Worm (Caenorhabditis elegans) whole organism, early embryonic: ENCODE data around the gene K08C7.4.

ENCODE experiments used
- B0310.2 ChIP-seq: sonication (generic microtip); optimal IDR thresholded peaks from 2 replicates; lab custom pipeline; 2016; ENCODE audit warnings: mild to moderate bottlenecking, missing genetic modification characterization, missing compliant biosample characterization
- F13C5.2 ChIP-seq: sonication (generic microtip); optimal IDR thresholded peaks from 2 replicates; lab custom pipeline; 2017; ENCODE audit warnings: mild to moderate bottlenecking, missing genetic modification characterization, inconsistent platforms, missing compliant biosample characterization
- aly-1 ChIP-seq: sonication (generic microtip); optimal IDR thresholded peaks from 2 replicates; lab custom pipeline; 2016; ENCODE audit warnings: missing genetic modification characterization, missing compliant biosample characterization
- ama-1 ChIP-seq: fragments of 150-350 bp; optimal IDR thresholded peaks from 2 replicates; lab custom pipeline; 2014
- ceh-13 ChIP-seq: fragments of 200-800 bp; sonication (Bioruptor generic); optimal IDR thresholded peaks from 2 replicates; lab custom pipeline; 2018; ENCODE audit warnings: mild to moderate bottlenecking, missing genetic modification characterization, missing compliant biosample characterization
- ceh-36 ChIP-seq: sonication (generic microtip); optimal IDR thresholded peaks from 2 replicates; lab custom pipeline; 2016; ENCODE audit warnings: missing genetic modification characterization, inconsistent platforms, missing compliant biosample characterization
- ets-7 ChIP-seq: sonication (generic microtip); optimal IDR thresholded peaks from 2 replicates; lab custom pipeline; 2016; ENCODE audit warnings: missing genotype, missing genetic modification characterization, missing compliant biosample characterization
- flt-1 ChIP-seq: fragments of 200-800 bp; sonication (Bioruptor generic); IDR thresholded peaks from 2 replicates; pipeline ENCODE4 v1.3.6; 2022; ENCODE audit warnings: missing genetic modification characterization, missing compliant biosample characterization
- hmbx-1 ChIP-seq: sonication (generic microtip); optimal IDR thresholded peaks from 2 replicates; lab custom pipeline; 2016; ENCODE audit warnings: mild to moderate bottlenecking, missing genetic modification characterization, missing compliant biosample characterization
- hmg-4 ChIP-seq: fragments of 200-800 bp; sonication (Bioruptor generic); optimal IDR thresholded peaks from 2 replicates; lab custom pipeline; 2018; ENCODE audit warnings: mild to moderate bottlenecking, missing genetic modification characterization, missing compliant biosample characterization
- hnd-1 ChIP-seq: sonication (generic microtip); optimal IDR thresholded peaks from 2 replicates; lab custom pipeline; 2016; ENCODE audit warnings: missing genetic modification characterization, missing compliant biosample characterization
- pes-1 ChIP-seq: fragments of 200-800 bp; sonication (Bioruptor generic); IDR thresholded peaks from 2 replicates; pipeline ENCODE4 v1.3.6; 2022; ENCODE audit warnings: missing genetic modification reagents, missing genetic modification characterization, missing compliant biosample characterization
- scrt-1 ChIP-seq: fragments of 200-800 bp; sonication (Bioruptor generic); IDR thresholded peaks from 2 replicates; pipeline ENCODE4 v1.3.6; 2022; ENCODE audit warnings: missing genetic modification characterization, missing compliant biosample characterization
- sea-1 ChIP-seq: fragments of 200-800 bp; sonication (Bioruptor generic); conservative IDR thresholded peaks from 2 replicates; pipeline ENCODE4 v1.3.6; 2022; ENCODE audit warnings: missing genetic modification characterization, missing compliant biosample characterization
- tbx-11 ChIP-seq: fragments of 200-800 bp; sonication (Bioruptor generic); IDR thresholded peaks from 2 replicates; pipeline ENCODE4 v1.3.6; 2022; ENCODE audit warnings: missing genetic modification characterization, missing compliant biosample characterization
- tbx-37 ChIP-seq: fragments of 200-800 bp; sonication (Bioruptor generic); conservative IDR thresholded peaks from 2 replicates; pipeline ENCODE4 v1.3.6; 2022; ENCODE audit warnings: missing genetic modification reagents, missing genetic modification characterization, missing compliant biosample characterization
- tra-4 ChIP-seq: sonication (generic microtip); optimal IDR thresholded peaks from 2 replicates; lab custom pipeline; 2017; ENCODE audit warnings: missing genetic modification characterization, missing compliant biosample characterization

The K08C7.4 gene

DNA sequence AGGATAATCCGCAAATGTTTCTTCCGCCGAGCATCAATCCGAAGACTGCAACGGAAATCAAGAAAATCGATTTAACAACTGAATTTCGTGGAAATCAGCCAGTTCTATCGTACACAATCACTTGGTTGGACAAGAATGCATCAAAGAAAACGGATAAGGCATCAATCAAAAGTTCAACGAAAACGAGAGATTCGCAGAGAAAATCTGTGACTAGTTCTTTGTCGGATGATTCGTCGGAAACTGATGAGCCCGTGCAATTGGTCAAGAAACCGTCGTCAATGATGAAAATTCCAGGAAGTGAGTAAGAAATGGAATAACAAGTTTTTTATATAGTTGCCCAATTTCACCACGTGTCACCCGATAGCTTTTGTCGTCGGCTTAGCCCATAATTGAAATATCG is 25.8 kb upstream of the K08C7.4 start, which contains the start of gene R102.6:
Gene R102.6, minus strand, starts transcription at position 101 of the 400 bp plus-strand sequence.
- TF ChIP-seq B0310.2 (no peak), ceh-13 (no peak), sea-1 (GFP tag; lab: Robert Waterston, UW) (no peak), hmbx-1 (tag; lab: Kevin White, UChicago) (no peak), scrt-1 (GFP tag; lab: Robert Waterston, UW) (no peak), ama-1 (lab: Kevin White, UChicago) (no peak), pes-1 (GFP tag; lab: Robert Waterston, UW) (no peak), tbx-11 (GFP tag; lab: Robert Waterston, UW) (no peak), flt-1 (no peak), tbx-37 (GFP tag; lab: Robert Waterston, UW) (no peak), aly-1 (no peak), ets-7 (tag; lab: Kevin White, UChicago) (no peak), ceh-36 (tag; lab: Kevin White, UChicago) (no peak), hnd-1 (tag; lab: Kevin White, UChicago) (no peak)

DNA sequence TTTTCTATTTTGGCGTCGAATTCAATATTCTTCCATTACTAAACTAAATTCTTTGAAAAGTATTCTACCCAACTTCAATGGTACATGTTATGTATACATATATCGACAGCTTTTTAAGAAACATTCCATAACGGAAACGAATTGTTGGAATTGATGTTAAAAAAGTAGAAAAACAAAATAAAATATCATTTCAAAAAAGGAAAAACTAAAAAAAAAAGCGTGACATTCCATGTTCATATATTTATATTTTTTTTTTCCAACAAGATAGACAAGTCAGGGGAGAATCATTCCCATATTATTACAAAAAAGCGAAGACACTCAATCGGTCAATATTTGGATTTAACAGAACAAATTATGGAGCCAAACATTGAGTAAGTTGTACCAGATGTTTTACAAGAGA is 24.9 kb upstream of the K08C7.4 start, which contains the start of gene R102.10:
Gene R102.10, plus strand, starts transcription at position 301 of the 400 bp plus-strand sequence.
- TF ChIP-seq flt-1 = no peak
- no peak for TF ChIP-seq hnd-1 (tag; lab: Kevin White, UChicago)
- TF ChIP-seq F13C5.2 (tag; lab: Kevin White, UChicago) = no peak
- no peak for TF ChIP-seq pes-1 (GFP tag; lab: Robert Waterston, UW)
- TF ChIP-seq hmg-4 (GFP tag; lab: Kevin White, UChicago) = no peak
- TF ChIP-seq tbx-11 (GFP tag; lab: Robert Waterston, UW) = no peak
- TF ChIP-seq tbx-37 (GFP tag; lab: Robert Waterston, UW) = no peak
- TF ChIP-seq ets-7 (tag; lab: Kevin White, UChicago) = no peak
- no peak for TF ChIP-seq ama-1 (lab: Kevin White, UChicago)
- no peak for TF ChIP-seq aly-1
- TF ChIP-seq hmbx-1 (tag; lab: Kevin White, UChicago) = no peak
- TF ChIP-seq tra-4 (tag; lab: Kevin White, UChicago) = no peak
- TF ChIP-seq scrt-1 (GFP tag; lab: Robert Waterston, UW) = no peak

DNA sequence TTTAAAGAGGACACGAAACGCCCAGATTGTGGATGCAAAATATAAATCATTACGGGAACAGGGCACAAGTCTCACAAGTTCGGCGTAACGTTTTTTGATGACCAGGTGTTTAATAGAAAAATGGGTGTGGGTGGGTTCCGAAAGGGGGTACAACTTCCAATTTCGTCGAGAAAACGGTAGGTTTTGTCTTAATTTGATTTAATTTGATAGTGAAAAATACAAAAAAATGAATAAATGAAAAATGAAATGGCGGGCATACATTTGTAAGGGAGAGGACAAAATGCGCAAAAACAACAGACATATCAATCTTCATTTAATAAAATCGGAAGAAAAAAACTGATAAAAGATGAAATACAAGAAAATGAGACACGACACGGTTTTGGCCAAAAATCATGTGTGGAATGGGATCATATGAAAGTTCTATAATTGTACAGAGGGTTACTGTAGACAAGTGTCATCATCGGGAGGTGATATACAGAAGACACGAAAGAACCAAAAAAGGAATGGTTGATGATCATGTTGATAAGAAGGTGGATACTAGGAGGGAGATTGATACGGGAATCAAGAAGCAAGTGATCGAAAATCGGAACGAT is 21.7 kb upstream of the K08C7.4 start:
- TF ChIP-seq ceh-13 (no peak), tbx-37 (GFP tag; lab: Robert Waterston, UW) (no peak), tra-4 (tag; lab: Kevin White, UChicago) (no peak), aly-1 (no peak), ceh-36 (tag; lab: Kevin White, UChicago) (no peak), hnd-1 (tag; lab: Kevin White, UChicago) (no peak), ets-7 (tag; lab: Kevin White, UChicago) (no peak), hmbx-1 (tag; lab: Kevin White, UChicago) (no peak), scrt-1 (GFP tag; lab: Robert Waterston, UW) (no peak), ama-1 (lab: Kevin White, UChicago) (no peak), B0310.2 (no peak), sea-1 (GFP tag; lab: Robert Waterston, UW) (no peak), F13C5.2 (tag; lab: Kevin White, UChicago) (no peak), flt-1 (no peak)

DNA sequence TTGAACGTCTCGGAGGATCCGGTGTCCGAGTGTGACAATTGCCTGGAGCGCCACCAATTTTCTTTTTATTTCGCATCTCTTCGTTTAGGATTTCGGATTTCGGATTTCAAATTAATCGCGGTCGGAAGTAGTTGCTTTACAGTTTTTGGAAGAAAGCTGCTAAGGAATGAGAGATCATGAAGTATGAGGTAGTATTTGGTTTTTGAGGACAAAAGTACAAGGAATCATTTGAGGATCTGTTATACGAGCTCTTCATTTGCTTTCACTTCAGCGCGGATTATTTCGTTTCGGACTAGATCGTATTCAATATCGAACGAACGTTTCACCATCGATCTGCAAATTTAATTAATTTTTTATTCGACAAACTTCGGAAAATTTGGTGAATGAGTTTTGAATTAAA is 19.4 kb upstream of the K08C7.4 start, which contains the start of gene R102.11:
Gene R102.11, minus strand, starts transcription at position 101 of the 400 bp plus-strand sequence.
- TF ChIP-seq hnd-1 (tag; lab: Kevin White, UChicago) (no peak), F13C5.2 (tag; lab: Kevin White, UChicago) (no peak), ceh-13 (no peak), ceh-36 (tag; lab: Kevin White, UChicago) (no peak), aly-1 (no peak), sea-1 (GFP tag; lab: Robert Waterston, UW) (no peak), flt-1 (no peak), tbx-37 (GFP tag; lab: Robert Waterston, UW) (no peak)

DNA sequence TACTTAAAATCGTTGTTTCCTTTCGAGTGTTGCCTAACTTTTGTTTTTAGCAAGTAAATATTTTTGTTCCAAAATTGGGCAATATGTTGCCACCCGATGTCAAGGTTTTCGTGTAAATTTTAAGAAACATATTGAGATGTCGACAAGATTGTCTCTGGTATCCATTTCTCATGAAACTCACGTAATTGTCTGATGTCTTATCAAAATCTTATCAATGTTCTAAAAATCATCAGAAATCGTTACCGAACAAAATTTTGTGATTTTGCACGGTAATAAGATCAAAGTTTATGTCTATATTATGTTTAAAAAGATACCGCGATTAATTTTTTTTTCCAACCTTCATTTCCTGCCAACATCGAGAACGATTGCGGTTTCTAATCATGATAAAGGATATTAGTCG is 18.7 kb upstream of the K08C7.4 start:
- TF ChIP-seq ceh-36 (tag; lab: Kevin White, UChicago) (no peak), ets-7 (tag; lab: Kevin White, UChicago) (no peak), ceh-13 (no peak), hmg-4 (GFP tag; lab: Kevin White, UChicago) (no peak), ama-1 (lab: Kevin White, UChicago) (no peak), flt-1 (no peak), tbx-11 (GFP tag; lab: Robert Waterston, UW) (no peak), aly-1 (no peak), scrt-1 (GFP tag; lab: Robert Waterston, UW) (no peak), sea-1 (GFP tag; lab: Robert Waterston, UW) (no peak), B0310.2 (no peak), hmbx-1 (tag; lab: Kevin White, UChicago) (no peak), F13C5.2 (tag; lab: Kevin White, UChicago) (no peak), tra-4 (tag; lab: Kevin White, UChicago) (no peak)

DNA sequence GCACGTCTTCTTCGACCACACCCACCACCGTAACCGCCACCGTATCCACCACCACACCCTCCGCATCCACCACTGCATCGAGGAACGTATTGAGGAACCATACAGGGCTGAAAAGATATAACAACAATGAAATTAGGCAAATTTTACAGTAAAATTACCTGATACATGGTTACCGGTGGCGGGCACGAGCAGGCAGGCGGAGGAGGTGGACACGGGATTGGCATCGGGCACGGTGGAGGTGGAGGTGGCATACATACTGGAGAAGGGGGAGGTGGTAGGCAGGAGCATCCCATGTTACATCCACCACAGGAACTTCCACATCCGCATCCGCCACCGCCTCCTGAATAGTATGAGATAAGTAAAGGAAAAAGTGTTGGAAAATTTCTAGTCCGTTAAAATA is 18.2 kb upstream of the K08C7.4 start:
- TF ChIP-seq aly-1 = no peak
- TF ChIP-seq ceh-13 = no peak
- TF ChIP-seq sea-1 (GFP tag; lab: Robert Waterston, UW) = no peak
- no peak for TF ChIP-seq tbx-11 (GFP tag; lab: Robert Waterston, UW)
- TF ChIP-seq tra-4 (tag; lab: Kevin White, UChicago) = no peak
- TF ChIP-seq scrt-1 (GFP tag; lab: Robert Waterston, UW) = no peak
- TF ChIP-seq B0310.2 = no peak
- TF ChIP-seq hmg-4 (GFP tag; lab: Kevin White, UChicago) = no peak
- no peak for TF ChIP-seq flt-1
- no peak for TF ChIP-seq ets-7 (tag; lab: Kevin White, UChicago)
- TF ChIP-seq hmbx-1 (tag; lab: Kevin White, UChicago) = no peak
- no peak for TF ChIP-seq hnd-1 (tag; lab: Kevin White, UChicago)
- TF ChIP-seq tbx-37 (GFP tag; lab: Robert Waterston, UW) = no peak
- TF ChIP-seq F13C5.2 (tag; lab: Kevin White, UChicago) = no peak
- TF ChIP-seq ceh-36 (tag; lab: Kevin White, UChicago) = no peak
- TF ChIP-seq pes-1 (GFP tag; lab: Robert Waterston, UW) = no peak
